Worm (Caenorhabditis elegans): ENCODE data around the gene C08F11.7.

ce11 chrIV:13600643-13601042 lies 36.4 kb upstream of the C08F11.7 start:
- no peak for TF ChIP-seq ceh-16 (tag; optimal IDR thresholded peaks at IDR 0.05)
- no peak for TF ChIP-seq nhr-11 (tag; optimal IDR thresholded peaks at IDR 0.05)
- no peak for TF ChIP-seq elt-1 (tag; optimal IDR thresholded peaks at IDR 0.05)

All from whole organism, L3 larva.